Worm (Caenorhabditis elegans) whole organism, L1 larva: Measurements from ENCODE around the gene F56B6.6.
A peak's percentile ranks its signal among the peaks of the same experiment; 100 is the strongest.

Experiments used
- C04F5.9 ChIP-seq: sonication (generic microtip); optimal IDR thresholded peaks from 2 replicates; lab custom pipeline; 2016; ENCODE audit warnings: missing genetic modification characterization, missing compliant biosample characterization
- aha-1 ChIP-seq: fragments of 150-350 bp; optimal IDR thresholded peaks from 2 replicates; lab custom pipeline; 2014; ENCODE audit warnings: missing biosample characterization, missing genetic modification characterization
- alr-1 ChIP-seq: fragments of 200-800 bp; sonication (Bioruptor generic); optimal IDR thresholded peaks from 2 replicates; lab custom pipeline; 2018; ENCODE audit warnings: borderline replicate concordance, mild to moderate bottlenecking, missing genetic modification characterization, missing compliant biosample characterization
- efl-1 ChIP-seq, 4 experiments: fragments of 150-350 bp; optimal IDR thresholded peaks in 3 of 4; peaks in 1 of 4; 1 replicate in 1 of 4; 2 replicates in 3 of 4; lab custom pipeline; 2014; ENCODE audit warnings: missing biosample characterization in 2 of 4, missing genetic modification characterization in 2 of 4, missing genetic modification reagents in 2 of 4
- elt-2 ChIP-seq: sonication (generic microtip); optimal IDR thresholded peaks from 2 replicates; lab custom pipeline; 2016; ENCODE audit warnings: missing genetic modification characterization, mild to moderate bottlenecking, inconsistent platforms, missing compliant biosample characterization, missing genetic modification reagents
- elt-3 ChIP-seq, 6 experiments: fragments of 150-350 bp in 1 of 6; sonication (generic microtip); optimal IDR thresholded peaks; 2 replicates each; lab custom pipeline; 2017 to 2018; ENCODE audit warnings: missing biosample characterization in 6 of 6, missing genetic modification characterization in 6 of 6, inconsistent platforms in 1 of 6
- ets-5 ChIP-seq: fragments of 200-800 bp; sonication (Bioruptor generic); IDR thresholded peaks from 2 replicates; pipeline ENCODE4 v1.3.6; 2022; ENCODE audit warnings: missing genetic modification characterization, missing compliant biosample characterization
- fos-1 ChIP-seq: fragments of 150-350 bp; optimal IDR thresholded peaks from 2 replicates; lab custom pipeline; 2014; ENCODE audit warnings: missing biosample characterization, missing genetic modification characterization
- hlh-17 ChIP-seq: fragments of 200-800 bp; sonication (Bioruptor generic); optimal IDR thresholded peaks from 2 replicates; lab custom pipeline; 2018; ENCODE audit warnings: missing genetic modification characterization, mild to moderate bottlenecking, missing compliant biosample characterization, moderate library complexity, borderline replicate concordance
- hlh-4 ChIP-seq: sonication (generic microtip); optimal IDR thresholded peaks from 2 replicates; lab custom pipeline; 2016; ENCODE audit warnings: mild to moderate bottlenecking, missing genetic modification characterization, missing compliant biosample characterization
- isw-1 ChIP-seq: fragments of 200-800 bp; sonication (Bioruptor generic); IDR thresholded peaks from 2 replicates; pipeline ENCODE4 v1.3.6; 2022; ENCODE audit warnings: missing genetic modification characterization, missing compliant biosample characterization
- jun-1 ChIP-seq: fragments of 150-350 bp; optimal IDR thresholded peaks from 2 replicates; lab custom pipeline; 2014; ENCODE audit warnings: missing biosample characterization, missing genetic modification reagents, missing genetic modification characterization
- lin-13 ChIP-seq: fragments of 150-350 bp; optimal IDR thresholded peaks from 2 replicates; lab custom pipeline; 2014; ENCODE audit warnings: missing biosample characterization, missing genetic modification reagents, missing genetic modification characterization
- lin-14 ChIP-seq: fragments of 200-800 bp; sonication (Bioruptor generic); optimal IDR thresholded peaks from 2 replicates; lab custom pipeline; 2018; ENCODE audit warnings: mild to moderate bottlenecking, missing genetic modification characterization, moderate library complexity, missing compliant biosample characterization
- lsy-2 ChIP-seq, 2 experiments: fragments of 150-350 bp; optimal IDR thresholded peaks; 2 replicates each; lab custom pipeline; 2014; ENCODE audit warnings: missing biosample characterization in 2 of 2, missing genetic modification characterization in 2 of 2
- mab-9 ChIP-seq: fragments of 200-800 bp; sonication (Bioruptor generic); IDR thresholded peaks from 2 replicates; pipeline ENCODE4 v1.3.6; 2022; ENCODE audit warnings: missing genetic modification reagents, missing genetic modification characterization, missing compliant biosample characterization
- mep-1 ChIP-seq: fragments of 150-350 bp; optimal IDR thresholded peaks from 2 replicates; lab custom pipeline; 2014; ENCODE audit warnings: missing biosample characterization, missing genetic modification characterization
- nhr-12 ChIP-seq: sonication (generic microtip); optimal IDR thresholded peaks from 2 replicates; lab custom pipeline; 2017; ENCODE audit warnings: missing biosample characterization, missing genetic modification characterization
- nhr-237 ChIP-seq: fragments of 150-350 bp; optimal IDR thresholded peaks from 2 replicates; lab custom pipeline; 2014; ENCODE audit warnings: missing biosample characterization, missing genetic modification characterization
- nhr-28 ChIP-seq: fragments of 150-350 bp; optimal IDR thresholded peaks from 2 replicates; lab custom pipeline; 2014; ENCODE audit warnings: missing biosample characterization, missing genetic modification characterization
- nhr-71 ChIP-seq: sonication (generic microtip); optimal IDR thresholded peaks from 2 replicates; lab custom pipeline; 2016; ENCODE audit warnings: mild to moderate bottlenecking, missing genetic modification characterization, moderate library complexity, missing compliant biosample characterization
- nhr-84 ChIP-seq: sonication (generic microtip); optimal IDR thresholded peaks from 2 replicates; lab custom pipeline; 2017; ENCODE audit warnings: missing biosample characterization, missing genetic modification characterization
- nhr-85 ChIP-seq: sonication (generic microtip); peaks from one replicate; lab custom pipeline; 2016; ENCODE audit warnings: missing genetic modification characterization, inconsistent platforms, missing compliant biosample characterization
- nhr-90 ChIP-seq: sonication (generic microtip); optimal IDR thresholded peaks from 2 replicates; lab custom pipeline; 2016; ENCODE audit warnings: mild to moderate bottlenecking, missing genetic modification characterization, missing compliant biosample characterization; ENCODE audit not compliant: poor library complexity
- pax-3 ChIP-seq: fragments of 200-800 bp; sonication (Bioruptor generic); optimal IDR thresholded peaks from 2 replicates; lab custom pipeline; 2018; ENCODE audit warnings: mild to moderate bottlenecking, missing genetic modification characterization, moderate library complexity, missing compliant biosample characterization
- rnt-1 ChIP-seq: sonication (generic microtip); optimal IDR thresholded peaks from 2 replicates; lab custom pipeline; 2016; ENCODE audit warnings: mild to moderate bottlenecking, missing genetic modification characterization, moderate library complexity, missing compliant biosample characterization
- skn-1 ChIP-seq: fragments of 150-350 bp; optimal IDR thresholded peaks from 2 replicates; lab custom pipeline; 2014; ENCODE audit warnings: missing biosample characterization, missing genetic modification characterization
- snpc-4 ChIP-seq: fragments of 150-350 bp; optimal IDR thresholded peaks from 2 replicates; lab custom pipeline; 2014; ENCODE audit warnings: missing biosample characterization, missing genetic modification characterization
- sptf-1 ChIP-seq: fragments of 150-350 bp; optimal IDR thresholded peaks from 2 replicates; lab custom pipeline; 2014; ENCODE audit warnings: missing biosample characterization, missing genetic modification characterization
- sup-37 ChIP-seq: fragments of 200-800 bp; sonication (Bioruptor generic); optimal IDR thresholded peaks from 2 replicates; lab custom pipeline; 2018; ENCODE audit warnings: mild to moderate bottlenecking, missing genetic modification characterization, missing compliant biosample characterization
- swsn-7 ChIP-seq: sonication (generic microtip); optimal IDR thresholded peaks from 2 replicates; lab custom pipeline; 2016; ENCODE audit warnings: missing genetic modification characterization, missing compliant biosample characterization
- unc-30 ChIP-seq: sonication (generic microtip); optimal IDR thresholded peaks from 2 replicates; lab custom pipeline; 2017; ENCODE audit warnings: missing biosample characterization, missing genetic modification characterization
- unc-86 ChIP-seq: sonication (generic microtip); optimal IDR thresholded peaks from 2 replicates; lab custom pipeline; 2016; ENCODE audit warnings: missing genetic modification characterization, missing compliant biosample characterization
- vab-15 ChIP-seq: sonication (generic microtip); optimal IDR thresholded peaks from 2 replicates; lab custom pipeline; 2017; ENCODE audit warnings: missing genotype, mild to moderate bottlenecking, missing genetic modification characterization, missing compliant biosample characterization
- zag-1 ChIP-seq: fragments of 150-350 bp; optimal IDR thresholded peaks from 2 replicates; lab custom pipeline; 2014; ENCODE audit warnings: missing biosample characterization, missing genetic modification characterization
- ztf-4 ChIP-seq: fragments of 150-350 bp; optimal IDR thresholded peaks from 2 replicates; lab custom pipeline; 2014; ENCODE audit warnings: missing biosample characterization, missing genetic modification characterization

The F56B6.6 gene

ce11 chrX:3554117-3554516 lies 21.3 kb upstream of the F56B6.6 start:
- TF ChIP-seq swsn-7 (tag; lab: Kevin White, UChicago) (no peak), nhr-12 (tag; lab: Kevin White, UChicago) (no peak), isw-1 (GFP tag; lab: Robert Waterston, UW) (no peak), snpc-4 (tag; lab: Kevin White, UChicago) (no peak), nhr-84 (no peak), aha-1 (tag; lab: Kevin White, UChicago) (no peak), C04F5.9 (tag; lab: Kevin White, UChicago) (no peak), sptf-1 (tag; lab: Kevin White, UChicago) (no peak), nhr-28 (tag; lab: Kevin White, UChicago) (no peak), elt-2 (tag; lab: Kevin White, UChicago) (no peak)

ce11 chrX:3553687-3554086 lies 20.9 kb upstream of the F56B6.6 start:
- TF ChIP-seq efl-1 (optimal IDR thresholded peaks at IDR 0.05; lab: Kevin White, UChicago) = no peak
- TF ChIP-seq efl-1 (GFP tag; optimal IDR thresholded peaks at IDR 0.05 in 1 of 2; lab: Kevin White, UChicago) = peak in 1 of 2 experiments; percentile 77
- TF ChIP-seq pax-3 (tag; lab: Kevin White, UChicago) = no peak

ce11 chrX:3552948-3553347 lies 20.1 kb upstream of the F56B6.6 start:
- TF ChIP-seq skn-1 (tag; lab: Kevin White, UChicago) (no peak), nhr-90 (tag; lab: Kevin White, UChicago) (no peak), mep-1 (tag; lab: Kevin White, UChicago) (no peak), vab-15 (tag; lab: Kevin White, UChicago) (no peak), pax-3 (tag; lab: Kevin White, UChicago) (no peak), nhr-71 (tag; lab: Kevin White, UChicago) (peak; percentile 2), lin-14 (GFP tag; lab: Kevin White, UChicago) (peak; percentile 3), elt-2 (tag; lab: Kevin White, UChicago) (peak; percentile 51), lsy-2 (tag; optimal IDR thresholded peaks at IDR 0.05; lab: Kevin White, UChicago) (no peak), fos-1 (tag; lab: Kevin White, UChicago) (no peak), ztf-4 (tag; lab: Kevin White, UChicago) (no peak), elt-3 (tag; optimal IDR thresholded peaks at IDR 0.05; lab: Kevin White, UChicago) (no peak)

ce11 chrX:3551173-3551572 lies 18.4 kb upstream of the F56B6.6 start:
- TF ChIP-seq hlh-4 (tag; lab: Kevin White, UChicago) (no peak), elt-2 (tag; lab: Kevin White, UChicago) (peak; percentile 63), nhr-85 (no peak), unc-86 (no peak), lin-13 (GFP tag; lab: Kevin White, UChicago) (no peak), rnt-1 (tag; lab: Kevin White, UChicago) (no peak)

- TF ChIP-seq elt-2 (tag; lab: Kevin White, UChicago) (peak; percentile 31), sup-37 (GFP tag; lab: Kevin White, UChicago) (no peak), alr-1 (tag; lab: Kevin White, UChicago) (no peak), hlh-4 (tag; lab: Kevin White, UChicago) (no peak), efl-1 (optimal IDR thresholded peaks at IDR 0.05; lab: Kevin White, UChicago) (no peak), efl-1 (GFP tag; optimal IDR thresholded peaks at IDR 0.05 in 1 of 2; lab: Kevin White, UChicago) (peak in 1 of 2 experiments; percentile 40), vab-15 (tag; lab: Kevin White, UChicago) (no peak), hlh-17 (GFP tag; lab: Kevin White, UChicago) (no peak)
Measured at ce11 chrX:3548716-3549115, 15.9 kb upstream of the F56B6.6 start.

ce11 chrX:3547828-3548227 lies 15.0 kb upstream of the F56B6.6 start:
- TF ChIP-seq lin-13 (GFP tag; lab: Kevin White, UChicago) = no peak
- no peak for TF ChIP-seq fos-1 (tag; lab: Kevin White, UChicago)
- no peak for TF ChIP-seq jun-1 (tag; lab: Kevin White, UChicago)
- no peak for TF ChIP-seq swsn-7 (tag; lab: Kevin White, UChicago)
- no peak for TF ChIP-seq unc-30 (tag; lab: Kevin White, UChicago)
- no peak for TF ChIP-seq mab-9 (GFP tag; lab: Robert Waterston, UW)
- TF ChIP-seq nhr-237 (tag; lab: Kevin White, UChicago) = no peak
- TF ChIP-seq ets-5 (GFP tag; lab: Robert Waterston, UW) = no peak
- no peak for TF ChIP-seq efl-1 (optimal IDR thresholded peaks at IDR 0.05; lab: Kevin White, UChicago)
- no peak for TF ChIP-seq efl-1 (GFP tag; optimal IDR thresholded peaks at IDR 0.05 in 1 of 2; lab: Kevin White, UChicago)
- no peak for TF ChIP-seq zag-1 (tag; lab: Kevin White, UChicago)
- TF ChIP-seq, all 84 proteins: peak for 0
